Fruit fly (Drosophila melanogaster): ENCODE data around the gene Zasp66.

The Zasp66 gene

dm6 chr3L:8686646-8687045 is 62.5 kb downstream of the Zasp66 start:
- TF ChIP-seq CG34367 (tag; optimal IDR thresholded peaks at IDR 0.05) (no peak), CG14655 (GFP tag; optimal IDR thresholded peaks at IDR 0.05) (no peak), gl (tag; optimal IDR thresholded peaks at IDR 0.05) (no peak), EcR (GFP tag; optimal IDR thresholded peaks at IDR 0.05) (no peak), CG32121 (GFP tag; IDR thresholded peaks at IDR 0.05) (no peak), CG8301 (tag; optimal IDR thresholded peaks at IDR 0.05) (no peak), Snoo (tag; optimal IDR thresholded peaks at IDR 0.05) (no peak), CG13204 (GFP tag; optimal IDR thresholded peaks at IDR 0.05) (no peak), fd96Ca (GFP tag; IDR thresholded peaks at IDR 0.05) (no peak), Pif1B (GFP tag; optimal IDR thresholded peaks at IDR 0.05) (no peak), CG8159 (tag; optimal IDR thresholded peaks at IDR 0.05) (no peak)

Measured in whole organism, pupa.